Worm (Caenorhabditis elegans): Measurements from ENCODE around the gene str-66.

- no peak for TF ChIP-seq ceh-9 (tag; optimal IDR thresholded peaks at IDR 0.05)
- TF ChIP-seq syd-9 (tag; optimal IDR thresholded peaks at IDR 0.05): no peak
- TF ChIP-seq npax-4 (tag; optimal IDR thresholded peaks at IDR 0.05): no peak
- no peak for TF ChIP-seq fkh-10 (GFP tag; optimal IDR thresholded peaks at IDR 0.05)
- no peak for TF ChIP-seq tbx-2 (tag; optimal IDR thresholded peaks at IDR 0.05)
Observed at ce11 chrV:3122403-3122802, 18.4 kb upstream of the str-66 start.

Data from whole organism, late embryonic.